Fruit fly (Drosophila melanogaster) whole organism, pupa: Measurements from ENCODE around the gene CG34462.
A peak's percentile ranks its signal among the peaks of the same experiment; 100 is the strongest.

Experiments
- CG10348 ChIP-seq: fragments of 200-800 bp; sonication (Bioruptor generic); IDR thresholded peaks from 2 replicates; pipeline ENCODE4 v1.3.6; 2022; ENCODE audit warnings: missing biosample characterization, missing genetic modification characterization
- CG12605 ChIP-seq: fragments of 200-800 bp; sonication (Bioruptor generic); IDR thresholded peaks from 2 replicates; pipeline ENCODE4 v1.3.6; 2022; ENCODE audit warnings: missing biosample characterization, missing genetic modification characterization
- CG13204 ChIP-seq: fragments of 200-800 bp; sonication (Bioruptor generic); optimal IDR thresholded peaks from 2 replicates; lab custom pipeline; 2018; ENCODE audit warnings: missing biosample characterization, mild to moderate bottlenecking, missing genetic modification characterization, moderate library complexity
- CG14655 ChIP-seq: fragments of 200-800 bp; sonication (Bioruptor generic); optimal IDR thresholded peaks from 3 replicates; lab custom pipeline; 2017; ENCODE audit warnings: mild to moderate bottlenecking, missing biosample characterization, missing genetic modification reagents, missing genetic modification characterization
- CG15710 ChIP-seq: fragments of 200-800 bp; sonication (Bioruptor generic); optimal IDR thresholded peaks from 2 replicates; lab custom pipeline; 2018; ENCODE audit warnings: missing biosample characterization, mild to moderate bottlenecking, missing genetic modification characterization, moderate library complexity
- CG32121 ChIP-seq: fragments of 200-800 bp; sonication (Bioruptor generic); IDR thresholded peaks from 2 replicates; pipeline ENCODE4 v1.3.6; 2022; ENCODE audit warnings: missing biosample characterization, missing genetic modification characterization
- CG4496 ChIP-seq: fragments of 200-800 bp; sonication (Bioruptor generic); IDR thresholded peaks from 3 replicates; pipeline ENCODE4 v1.3.6; 2022; ENCODE audit warnings: missing biosample characterization, missing genetic modification characterization
- CG8159 ChIP-seq: fragments of 200-800 bp; sonication (Bioruptor generic); optimal IDR thresholded peaks from 3 replicates; lab custom pipeline; 2018; ENCODE audit warnings: missing biosample characterization, mild to moderate bottlenecking, missing genetic modification characterization, moderate library complexity
- Pif1A ChIP-seq: fragments of 200-800 bp; sonication (Bioruptor generic); optimal IDR thresholded peaks from 3 replicates; lab custom pipeline; 2016; ENCODE audit warnings: missing biosample characterization, missing genetic modification characterization
- gl ChIP-seq: fragments of 200-800 bp; sonication (Bioruptor generic); optimal IDR thresholded peaks from 2 replicates; lab custom pipeline; 2018; ENCODE audit warnings: missing biosample characterization, mild to moderate bottlenecking, missing genetic modification characterization

- TF ChIP-seq CG10348, result no peak
- TF ChIP-seq CG4496, result peak; percentile 57; the same call in 1 of the 3 replicates
- no peak for TF ChIP-seq Pif1A
- TF ChIP-seq CG12605 (GFP tag; lab: Robert Waterston, UW), result no peak; the same call in 1 of the 2 replicates
- TF ChIP-seq CG13204 (GFP tag; lab: Kevin White, UChicago), result no peak
- TF ChIP-seq CG32121 (GFP tag; lab: Robert Waterston, UW), result no peak
- TF ChIP-seq CG14655 (GFP tag; lab: Kevin White, UChicago), result no peak
- no peak for TF ChIP-seq gl (tag; lab: Kevin White, UChicago)
- no peak for TF ChIP-seq CG8159 (tag; lab: Kevin White, UChicago)
- no peak for TF ChIP-seq CG15710 (tag; lab: Kevin White, UChicago)
Measured at dm6 chr3L:8286397-8286796, 42.0 kb upstream of the CG34462 start.
